Fruit fly (Drosophila melanogaster) whole organism, prepupa: Measurements from ENCODE around the gene CG32137.

Source experiments
- Blimp-1 ChIP-seq: fragments of 200-800 bp; sonication (Bioruptor generic); optimal IDR thresholded peaks from 3 replicates; lab custom pipeline; 2017; ENCODE audit warnings: missing biosample characterization, missing genetic modification characterization, mild to moderate bottlenecking, moderate library complexity, missing genetic modification reagents
- CG10669 ChIP-seq: fragments of 200-800 bp; sonication (Bioruptor generic); optimal IDR thresholded peaks from 3 replicates; lab custom pipeline; 2018; ENCODE audit warnings: missing biosample characterization, mild to moderate bottlenecking, missing genetic modification characterization, moderate library complexity
- CG11762 ChIP-seq: fragments of 200-800 bp; sonication (Bioruptor generic); optimal IDR thresholded peaks from 3 replicates; lab custom pipeline; 2016; ENCODE audit warnings: missing biosample characterization, missing genetic modification characterization; ENCODE audit not compliant: insufficient read depth
- CG11902 ChIP-seq: fragments of 200-800 bp; sonication (Bioruptor generic); optimal IDR thresholded peaks from 3 replicates; lab custom pipeline; 2016; ENCODE audit warnings: missing biosample characterization, missing genetic modification characterization
- CG1621 ChIP-seq: fragments of 200-800 bp; sonication (Bioruptor generic); optimal IDR thresholded peaks from 3 replicates; lab custom pipeline; 2018; ENCODE audit warnings: missing biosample characterization, mild to moderate bottlenecking, missing genetic modification characterization
- CG16779 ChIP-seq: fragments of 200-800 bp; sonication (Bioruptor generic); optimal IDR thresholded peaks from 3 replicates; lab custom pipeline; 2017; ENCODE audit warnings: missing biosample characterization, mild to moderate bottlenecking, missing genetic modification characterization
- CG3032 ChIP-seq: fragments of 200-800 bp; optimal IDR thresholded peaks from 2 replicates; lab custom pipeline; 2019; ENCODE audit warnings: missing biosample characterization, mild to moderate bottlenecking, missing genetic modification characterization, moderate library complexity
- CG31627 ChIP-seq: fragments of 200-800 bp; sonication (Bioruptor generic); optimal IDR thresholded peaks from 3 replicates; lab custom pipeline; 2016; ENCODE audit warnings: missing biosample characterization, missing genetic modification characterization
- CG3919 ChIP-seq: fragments of 200-800 bp; sonication (Bioruptor generic); optimal IDR thresholded peaks from 3 replicates; lab custom pipeline; 2016; ENCODE audit warnings: missing biosample characterization, missing genetic modification characterization
- CG6163 ChIP-seq: fragments of 200-800 bp; sonication (Bioruptor generic); IDR thresholded peaks from 3 replicates; pipeline ENCODE4 v1.3.6; 2022; ENCODE audit warnings: missing biosample characterization, missing genetic modification characterization
- CG6276 ChIP-seq: fragments of 200-800 bp; sonication (Bioruptor generic); optimal IDR thresholded peaks from 2 replicates; lab custom pipeline; 2017; ENCODE audit warnings: missing biosample characterization, mild to moderate bottlenecking, missing genetic modification characterization
- CG6792 ChIP-seq: fragments of 200-800 bp; sonication (Bioruptor generic); optimal IDR thresholded peaks from 3 replicates; lab custom pipeline; 2016; ENCODE audit warnings: missing biosample characterization, missing genetic modification characterization
- CG6808 ChIP-seq: fragments of 200-800 bp; sonication (Bioruptor generic); optimal IDR thresholded peaks from 3 replicates; lab custom pipeline; 2017; ENCODE audit warnings: missing biosample characterization, missing genetic modification characterization, mild to moderate bottlenecking, moderate library complexity, missing genetic modification reagents
- CG6854 ChIP-seq: fragments of 200-800 bp; sonication (Bioruptor generic); optimal IDR thresholded peaks from 2 replicates; lab custom pipeline; 2017; ENCODE audit warnings: missing biosample characterization, mild to moderate bottlenecking, missing genetic modification characterization
- CG7368 ChIP-seq: fragments of 200-800 bp; sonication (Bioruptor generic); optimal IDR thresholded peaks from 3 replicates; lab custom pipeline; 2016; ENCODE audit warnings: missing biosample characterization, missing genetic modification characterization
- CG8319 ChIP-seq: fragments of 200-800 bp; sonication (Bioruptor generic); optimal IDR thresholded peaks from 3 replicates; lab custom pipeline; 2016; ENCODE audit warnings: missing biosample characterization, missing genetic modification characterization
- CG8632 ChIP-seq: fragments of 200-800 bp; sonication (Bioruptor generic); optimal IDR thresholded peaks from 3 replicates; lab custom pipeline; 2016; ENCODE audit warnings: missing biosample characterization, missing genetic modification characterization
- CG9139 ChIP-seq: fragments of 200-800 bp; sonication (Bioruptor generic); optimal IDR thresholded peaks from 3 replicates; lab custom pipeline; 2017; ENCODE audit warnings: missing biosample characterization, mild to moderate bottlenecking, missing genetic modification characterization
- Eip75B ChIP-seq: fragments of 200-800 bp; sonication (Bioruptor generic); optimal IDR thresholded peaks from 3 replicates; lab custom pipeline; 2016; ENCODE audit warnings: missing biosample characterization, missing genetic modification characterization
- Eip78C ChIP-seq: fragments of 200-800 bp; sonication (Bioruptor generic); peaks from one replicate; lab custom pipeline; 2016; ENCODE audit warnings: missing biosample characterization, missing genetic modification characterization
- Eip93F ChIP-seq: fragments of 200-800 bp; sonication (Bioruptor generic); optimal IDR thresholded peaks from 2 replicates; lab custom pipeline; 2016; ENCODE audit warnings: missing biosample characterization, mild to moderate bottlenecking, missing genetic modification characterization
- Ets96B ChIP-seq: fragments of 200-800 bp; optimal IDR thresholded peaks from 2 replicates; lab custom pipeline; 2019; ENCODE audit warnings: missing biosample characterization, mild to moderate bottlenecking, missing genetic modification characterization, moderate library complexity
- Gug ChIP-seq: fragments of 200-800 bp; sonication (Bioruptor generic); IDR thresholded peaks from 2 replicates; pipeline ENCODE4 v1.3.6; 2022; ENCODE audit warnings: missing biosample characterization, missing genetic modification characterization
- Hr38 ChIP-seq: sonication (Bioruptor generic); optimal IDR thresholded peaks from 2 replicates; lab custom pipeline; 2016; ENCODE audit warnings: missing biosample characterization, missing genetic modification characterization
- Hr39 ChIP-seq: fragments of 200-800 bp; sonication (Bioruptor generic); optimal IDR thresholded peaks from 2 replicates; lab custom pipeline; 2016; ENCODE audit warnings: missing biosample characterization, missing genetic modification characterization
- Hr4 ChIP-seq: fragments of 200-800 bp; sonication (Bioruptor generic); optimal IDR thresholded peaks from 3 replicates; lab custom pipeline; 2016; ENCODE audit warnings: missing biosample characterization, missing genetic modification characterization
- OdsH ChIP-seq: fragments of 200-800 bp; sonication (Bioruptor generic); optimal IDR thresholded peaks from 3 replicates; lab custom pipeline; 2016; ENCODE audit warnings: missing biosample characterization, missing genetic modification characterization
- Smox ChIP-seq: fragments of 200-800 bp; sonication (Bioruptor generic); optimal IDR thresholded peaks from 3 replicates; lab custom pipeline; 2016; ENCODE audit warnings: missing biosample characterization, missing genetic modification characterization
- Sox102F ChIP-seq: fragments of 200-800 bp; sonication (Bioruptor generic); optimal IDR thresholded peaks from 2 replicates; lab custom pipeline; 2016; ENCODE audit warnings: missing biosample characterization, mild to moderate bottlenecking, missing genetic modification characterization
- Sox14 ChIP-seq: fragments of 200-800 bp; sonication (Bioruptor generic); optimal IDR thresholded peaks from 3 replicates; lab custom pipeline; 2016; ENCODE audit warnings: missing biosample characterization, missing genetic modification characterization
- achi ChIP-seq: fragments of 200-800 bp; sonication (Bioruptor generic); optimal IDR thresholded peaks from 3 replicates; lab custom pipeline; 2016; ENCODE audit warnings: missing biosample characterization, missing genetic modification characterization
- acj6 ChIP-seq: fragments of 200-800 bp; sonication (Bioruptor generic); optimal IDR thresholded peaks from 3 replicates; lab custom pipeline; 2016; ENCODE audit warnings: missing biosample characterization, missing genetic modification characterization
- cyc ChIP-seq: fragments of 200-800 bp; sonication (Bioruptor generic); optimal IDR thresholded peaks from 3 replicates; lab custom pipeline; 2016; ENCODE audit warnings: missing biosample characterization, missing genetic modification characterization
- dac ChIP-seq: fragments of 200-800 bp; sonication (Bioruptor generic); optimal IDR thresholded peaks from 2 replicates; lab custom pipeline; 2017; ENCODE audit warnings: missing biosample characterization, mild to moderate bottlenecking, missing genetic modification characterization
- dsx ChIP-seq: fragments of 200-800 bp; optimal IDR thresholded peaks from 3 replicates; lab custom pipeline; 2019; ENCODE audit warnings: missing biosample characterization, mild to moderate bottlenecking, missing genetic modification characterization, moderate library complexity; ENCODE audit not compliant: poor library complexity, severe bottlenecking
- eg ChIP-seq: fragments of 200-800 bp; sonication (Bioruptor generic); IDR thresholded peaks from 3 replicates; pipeline ENCODE4 v1.3.6; 2022; ENCODE audit warnings: missing biosample characterization, missing genetic modification characterization
- esn ChIP-seq: fragments of 200-800 bp; sonication (Bioruptor generic); optimal IDR thresholded peaks from 2 replicates; lab custom pipeline; 2016; ENCODE audit warnings: missing biosample characterization, mild to moderate bottlenecking, missing genetic modification characterization, moderate library complexity
- fd85E ChIP-seq: fragments of 200-800 bp; sonication (Bioruptor generic); optimal IDR thresholded peaks from 3 replicates; lab custom pipeline; 2016; ENCODE audit warnings: missing biosample characterization, missing genetic modification characterization
- fkh ChIP-seq: fragments of 200-800 bp; sonication (Bioruptor generic); optimal IDR thresholded peaks from 3 replicates; lab custom pipeline; 2017; ENCODE audit warnings: missing biosample characterization, mild to moderate bottlenecking, missing genetic modification characterization, moderate library complexity
- lz ChIP-seq: fragments of 200-800 bp; sonication (Bioruptor generic); optimal IDR thresholded peaks from 3 replicates; lab custom pipeline; 2016; ENCODE audit warnings: missing biosample characterization, missing genetic modification characterization
- net ChIP-seq: fragments of 200-800 bp; sonication (Bioruptor generic); optimal IDR thresholded peaks from 3 replicates; lab custom pipeline; 2016; ENCODE audit warnings: missing biosample characterization, missing genetic modification characterization
- pdm3 ChIP-seq: fragments of 200-800 bp; sonication (Bioruptor generic); optimal IDR thresholded peaks from 3 replicates; lab custom pipeline; 2016; ENCODE audit warnings: missing biosample characterization, missing genetic modification characterization
- salr ChIP-seq, 2 experiments: fragments of 200-800 bp; sonication (Bioruptor generic); optimal IDR thresholded peaks; 3 replicates each; lab custom pipeline; 2016 to 2018; ENCODE audit warnings: missing biosample characterization in 2 of 2, missing genetic modification characterization in 2 of 2, mild to moderate bottlenecking in 1 of 2
- spab ChIP-seq: fragments of 200-800 bp; sonication (Bioruptor generic); optimal IDR thresholded peaks from 2 replicates; lab custom pipeline; 2017; ENCODE audit warnings: missing biosample characterization, mild to moderate bottlenecking, missing genetic modification characterization, missing genetic modification reagents
- ss ChIP-seq, 2 experiments: fragments of 200-800 bp; sonication (Bioruptor generic); optimal IDR thresholded peaks; 2 replicates in 1 of 2; 3 replicates in 1 of 2; lab custom pipeline; 2017 to 2018; ENCODE audit warnings: mild to moderate bottlenecking in 2 of 2, missing biosample characterization in 2 of 2, missing genetic modification characterization in 2 of 2, moderate library complexity in 1 of 2
- svp ChIP-seq: fragments of 200-800 bp; sonication (Bioruptor generic); peaks from one replicate; lab custom pipeline; 2016; ENCODE audit warnings: missing biosample characterization, missing genetic modification characterization
- vri ChIP-seq: fragments of 200-800 bp; sonication (Bioruptor generic); optimal IDR thresholded peaks from 3 replicates; lab custom pipeline; 2016; ENCODE audit warnings: missing biosample characterization, mild to moderate bottlenecking, missing genetic modification characterization

Gene CG32137

DNA sequence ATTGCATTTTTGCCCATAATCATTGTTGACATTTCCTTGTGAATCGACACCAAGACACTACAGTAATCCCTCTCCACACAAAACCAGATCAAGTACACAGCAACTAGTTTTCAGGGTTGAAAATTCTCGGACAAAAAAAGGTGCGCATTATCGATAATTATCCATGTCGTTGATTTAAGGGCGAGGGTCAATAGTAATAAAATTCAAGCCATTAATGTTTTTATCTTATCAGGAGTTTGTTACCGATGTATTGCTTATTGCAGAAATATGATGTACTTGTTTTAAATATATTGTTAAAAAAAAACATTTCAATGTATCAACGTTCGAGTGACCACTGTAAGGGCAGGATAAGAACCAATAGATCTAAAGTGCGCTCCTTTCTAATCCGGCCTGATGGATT is 20.3 kb upstream of the CG32137 start (continued):
- TF ChIP-seq OdsH (peak; percentile 21), lz (GFP tag; lab: Kevin White, UChicago) (peak; percentile 0), Gug (0 out of 2 replicates have a peak, but pooled peaks have one; percentile 18), CG6163 (GFP tag; lab: Robert Waterston, UW) (no peak), ss (GFP tag; optimal IDR thresholded peaks at IDR 0.05; lab: Kevin White, UChicago) (peak in 1 of 2 experiments; percentile 15), pdm3 (GFP tag; lab: Kevin White, UChicago) (peak; percentile 31), Blimp-1 (GFP tag; lab: Kevin White, UChicago) (no peak), dsx (no peak), fkh (no peak), salr (GFP tag; optimal IDR thresholded peaks at IDR 0.05; lab: Kevin White, UChicago) (peak in 1 of 2 experiments; percentile 38), eg (GFP tag; lab: Robert Waterston, UW) (peak; percentile 16; the same call in 1 of the 3 replicates), Hr4 (GFP tag; lab: Kevin White, UChicago) (peak; percentile 34), Ets96B (tag; lab: Kevin White, UChicago) (peak; percentile 33), Sox14 (GFP tag; lab: Kevin White, UChicago) (peak; percentile 3), vri (GFP tag; lab: Kevin White, UChicago) (no peak), Smox (GFP tag; lab: Kevin White, UChicago) (no peak), CG7368 (GFP tag; lab: Kevin White, UChicago) (no peak), Hr38 (no peak), CG10669 (peak; percentile 43), acj6 (GFP tag; lab: Kevin White, UChicago) (peak; percentile 48), Eip78C (peak; percentile 49), achi (GFP tag; lab: Kevin White, UChicago) (peak; percentile 47), CG11902 (GFP tag; lab: Kevin White, UChicago) (no peak), CG8632 (GFP tag; lab: Kevin White, UChicago) (peak; percentile 12), CG6276 (no peak), esn (GFP tag; lab: Kevin White, UChicago) (peak; percentile 8), Eip93F (GFP tag; lab: Kevin White, UChicago) (no peak), dac (no peak), CG3032 (tag; lab: Kevin White, UChicago) (peak; percentile 28), CG16779 (tag; lab: Kevin White, UChicago) (no peak), CG6854 (GFP tag; lab: Kevin White, UChicago) (no peak), Eip75B (no peak), cyc (no peak), spab (GFP tag; lab: Kevin White, UChicago) (no peak), CG6792 (GFP tag; lab: Kevin White, UChicago) (peak; percentile 8)

DNA sequence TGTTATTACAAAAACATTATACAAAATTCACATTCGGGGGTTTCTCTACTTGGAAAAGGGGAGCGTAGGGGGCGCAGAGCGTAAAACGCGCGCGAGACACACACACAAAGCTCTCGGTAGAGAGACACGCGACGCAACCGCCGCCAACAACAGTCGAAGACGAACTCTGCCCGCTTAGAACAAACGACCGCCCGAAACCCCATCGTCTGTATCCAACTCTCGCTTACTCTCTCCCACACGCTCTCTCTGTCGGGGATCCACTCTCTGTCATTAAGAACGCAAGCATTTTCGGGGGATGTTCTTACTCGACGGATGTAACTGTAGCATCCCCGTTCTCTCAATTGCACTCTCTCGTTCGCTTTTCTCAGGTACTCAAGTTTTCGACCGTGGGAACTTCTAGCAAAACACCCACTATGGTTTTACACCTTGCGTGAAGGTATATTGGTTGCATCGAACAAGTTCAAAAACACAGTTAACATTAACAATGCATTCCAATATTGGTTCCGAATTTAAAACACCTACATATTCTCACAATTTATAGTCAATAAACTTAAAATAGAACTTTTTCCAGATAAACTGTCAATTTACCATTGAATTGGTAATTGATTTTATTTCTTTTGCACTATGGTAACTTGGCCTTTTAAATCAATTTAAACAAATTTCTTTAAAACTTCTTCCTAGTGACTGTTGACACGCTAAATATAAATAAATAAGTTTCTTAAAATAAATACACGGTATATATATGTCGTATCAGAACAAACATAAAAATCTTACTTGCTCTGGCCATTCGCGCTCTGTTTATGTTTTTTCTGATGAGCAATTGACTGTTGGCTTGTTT is 19.0 kb upstream of the CG32137 start:
- TF ChIP-seq Eip93F (GFP tag; lab: Kevin White, UChicago) (no peak), CG11762 (GFP tag; lab: Kevin White, UChicago) (peak; percentile 70), net (GFP tag; lab: Kevin White, UChicago) (peak; percentile 67), Eip78C (peak; percentile 85), ss (GFP tag; optimal IDR thresholded peaks at IDR 0.05; lab: Kevin White, UChicago) (peak; percentile 35 to 63), CG1621 (peak; percentile 12), CG3919 (peak; percentile 65), dac (peak; percentile 46), eg (GFP tag; lab: Robert Waterston, UW) (peak; percentile 18; the same call in 2 of the 3 replicates), CG6163 (GFP tag; lab: Robert Waterston, UW) (0 out of 3 replicates have a peak, but pooled peaks have one; percentile 32), cyc (peak; percentile 62), svp (GFP tag; lab: Kevin White, UChicago) (peak; percentile 84), Sox102F (GFP tag; lab: Kevin White, UChicago) (peak; percentile 74), fd85E (GFP tag; lab: Kevin White, UChicago) (no peak), CG3032 (tag; lab: Kevin White, UChicago) (peak; percentile 44), CG16779 (tag; lab: Kevin White, UChicago) (peak; percentile 29), acj6 (GFP tag; lab: Kevin White, UChicago) (peak; percentile 71), Sox14 (GFP tag; lab: Kevin White, UChicago) (peak; percentile 81), CG8319 (peak; percentile 57), CG9139 (GFP tag; lab: Kevin White, UChicago) (no peak), CG31627 (GFP tag; lab: Kevin White, UChicago) (peak; percentile 57), Hr39 (GFP tag; lab: Kevin White, UChicago) (peak; percentile 68), vri (GFP tag; lab: Kevin White, UChicago) (peak; percentile 39), CG6854 (GFP tag; lab: Kevin White, UChicago) (peak; percentile 18), Ets96B (tag; lab: Kevin White, UChicago) (peak; percentile 70), CG8632 (GFP tag; lab: Kevin White, UChicago) (peak; percentile 61), CG6808 (peak; percentile 48)
